Fruit fly (Drosophila melanogaster) whole organism: ENCODE results near the gene CG32276.
A peak's percentile ranks its signal among the peaks of the same experiment; 100 is the strongest.

Source experiments
- CG8478 ChIP-seq: fragments of >200 bp; optimal IDR thresholded peaks from 2 replicates; lab custom pipeline; 2018; ENCODE audit warnings: inconsistent platforms
- Dll ChIP-seq: fragments of >200 bp; optimal IDR thresholded peaks from 2 replicates; lab custom pipeline; 2017
- EcR ChIP-seq, 2 experiments: fragments of >200 bp; optimal IDR thresholded peaks; 2 replicates each; lab custom pipeline; 2017; ENCODE audit warnings: missing biosample characterization in 2 of 2, missing genetic modification characterization in 2 of 2, missing genetic modification reagents in 2 of 2
- pan ChIP-seq: fragments of >200 bp; optimal IDR thresholded peaks from 2 replicates; lab custom pipeline; 2017
- psq ChIP-seq: fragments of >200 bp; optimal IDR thresholded peaks from 2 replicates; lab custom pipeline; 2017
- usp ChIP-seq: fragments of >200 bp; optimal IDR thresholded peaks from 2 replicates; lab custom pipeline; 2017; ENCODE audit warnings: missing biosample characterization, missing genetic modification characterization, mixed read lengths

CG32276 gene

dm6 chr3L:3179474-3179873, 19.4 kb downstream of the CG32276 start:
- no peak for TF ChIP-seq usp (GFP tag; lab: Kevin White, UChicago)
- peak in 1 of 2 experiments; percentile 79 for TF ChIP-seq EcR (GFP tag; optimal IDR thresholded peaks at IDR 0.05; lab: Kevin White, UChicago)

DNA sequence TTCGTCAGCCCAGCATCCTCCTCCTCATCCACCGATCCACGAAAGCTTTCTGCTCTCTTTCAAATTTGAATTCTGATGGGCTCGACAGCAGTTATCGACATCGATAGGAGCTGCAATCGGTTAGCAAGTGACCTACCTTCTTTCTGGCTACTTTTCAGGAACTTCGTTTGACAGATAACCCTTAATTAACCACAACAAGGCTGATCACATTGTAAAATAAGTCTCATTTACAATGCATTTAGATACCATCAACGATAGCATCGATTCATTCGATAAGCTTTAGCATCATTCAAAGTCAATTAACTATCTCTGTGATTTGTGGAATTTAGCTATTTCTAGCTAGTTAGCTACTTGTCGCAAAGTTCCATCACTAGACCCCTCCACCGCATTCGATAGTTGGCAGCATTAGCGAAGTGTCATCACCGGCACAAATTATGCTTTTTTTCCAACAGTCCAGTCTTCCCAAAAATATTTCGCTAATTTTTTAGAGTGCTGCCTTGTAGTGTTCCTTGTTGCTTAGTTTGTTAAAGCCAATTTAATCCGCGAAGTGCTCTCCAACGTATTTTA, 20.2 kb downstream of the CG32276 start, which contains the start of the genes MnM and Girdin:
TSS of gene MnM (minus strand) at position 51 of the 567 bp plus-strand sequence.
TSS of gene Girdin (plus strand) at position 401 of the 567 bp plus-strand sequence.
- no peak for TF ChIP-seq pan (lab: Kevin White, UChicago)
- no peak for TF ChIP-seq psq (lab: Kevin White, UChicago)
- TF ChIP-seq usp (GFP tag; lab: Kevin White, UChicago): no peak
- no peak for TF ChIP-seq CG8478 (lab: Kevin White, UChicago)
- no peak for TF ChIP-seq EcR (GFP tag; optimal IDR thresholded peaks at IDR 0.05; lab: Kevin White, UChicago)
- no peak for TF ChIP-seq Dll (lab: Kevin White, UChicago)

DNA sequence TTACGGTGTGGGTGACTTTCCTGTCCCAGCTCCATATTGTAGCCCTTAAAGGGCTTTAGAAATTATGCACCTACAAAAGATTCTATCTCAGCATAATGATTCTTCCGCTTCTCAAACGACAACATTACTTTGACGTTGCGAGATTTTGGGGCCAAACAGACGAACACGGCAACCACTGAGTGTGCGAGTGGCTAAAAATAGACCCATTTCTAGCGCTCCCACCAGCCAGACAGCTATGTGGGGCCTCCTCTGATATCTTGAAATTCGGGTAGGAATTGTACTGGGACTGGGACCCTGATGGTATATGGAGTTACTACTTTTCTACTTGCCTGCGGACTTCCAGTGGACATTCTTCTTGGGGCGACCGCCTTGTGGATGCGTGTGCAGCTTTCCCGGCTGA, 21.0 kb downstream of the CG32276 start:
- TF ChIP-seq EcR (GFP tag; optimal IDR thresholded peaks at IDR 0.05; lab: Kevin White, UChicago): no peak
- no peak for TF ChIP-seq pan (lab: Kevin White, UChicago)
- no peak for TF ChIP-seq Dll (lab: Kevin White, UChicago)
- TF ChIP-seq usp (GFP tag; lab: Kevin White, UChicago): no peak
- no peak for TF ChIP-seq psq (lab: Kevin White, UChicago)
- no peak for TF ChIP-seq CG8478 (lab: Kevin White, UChicago)

- TF ChIP-seq pan (lab: Kevin White, UChicago) (no peak), CG8478 (lab: Kevin White, UChicago) (no peak), Dll (lab: Kevin White, UChicago) (no peak), psq (lab: Kevin White, UChicago) (no peak), EcR (GFP tag; optimal IDR thresholded peaks at IDR 0.05; lab: Kevin White, UChicago) (no peak), usp (GFP tag; lab: Kevin White, UChicago) (no peak)
Observed at dm6 chr3L:3172445-3172844, 26.4 kb downstream of the CG32276 start, which contains the start of gene CG14963. Gene CG14963 (minus strand): TSS chr3L:3172545.

DNA sequence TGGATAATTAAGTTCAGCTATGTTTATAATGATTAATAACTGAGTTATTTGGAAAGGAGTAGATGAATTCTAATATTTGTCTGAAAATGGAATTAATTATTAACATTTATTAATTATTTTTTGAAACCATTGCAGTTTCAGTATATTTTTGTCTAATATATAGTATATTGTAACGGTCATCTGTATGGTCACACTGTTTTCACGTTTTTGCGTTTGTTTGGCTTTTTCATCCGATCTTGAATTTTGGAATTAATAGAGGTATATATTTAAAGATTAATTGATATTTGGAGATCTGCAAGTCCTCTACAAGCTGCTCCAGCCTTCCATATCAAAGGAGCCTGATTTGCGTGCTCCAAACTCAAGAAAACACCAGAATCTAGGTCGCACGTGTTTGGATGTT, 29.7 kb downstream of the CG32276 start, which contains the start of the genes CG32278 and CG32281:
TSS of gene CG32278 (plus strand) at position 180 of the 400 bp plus-strand sequence.
TSS of gene CG32281 (plus strand) at position 269 of the 400 bp plus-strand sequence.
- TF ChIP-seq psq (lab: Kevin White, UChicago) (no peak), usp (GFP tag; lab: Kevin White, UChicago) (no peak), CG8478 (lab: Kevin White, UChicago) (no peak), EcR (GFP tag; optimal IDR thresholded peaks at IDR 0.05; lab: Kevin White, UChicago) (no peak), Dll (lab: Kevin White, UChicago) (no peak), pan (lab: Kevin White, UChicago) (no peak)

dm6 chr3L:3166200-3166695, 32.6 kb downstream of the CG32276 start, which contains the start of gene Asciz:
Gene Asciz (minus strand): TSS chr3L:3166250.
- no peak for TF ChIP-seq pan (lab: Kevin White, UChicago)
- TF ChIP-seq EcR (GFP tag; optimal IDR thresholded peaks at IDR 0.05; lab: Kevin White, UChicago): no peak
- no peak for TF ChIP-seq CG8478 (lab: Kevin White, UChicago)
- TF ChIP-seq psq (lab: Kevin White, UChicago): no peak
- no peak for TF ChIP-seq usp (GFP tag; lab: Kevin White, UChicago)
- no peak for TF ChIP-seq Dll (lab: Kevin White, UChicago)

DNA sequence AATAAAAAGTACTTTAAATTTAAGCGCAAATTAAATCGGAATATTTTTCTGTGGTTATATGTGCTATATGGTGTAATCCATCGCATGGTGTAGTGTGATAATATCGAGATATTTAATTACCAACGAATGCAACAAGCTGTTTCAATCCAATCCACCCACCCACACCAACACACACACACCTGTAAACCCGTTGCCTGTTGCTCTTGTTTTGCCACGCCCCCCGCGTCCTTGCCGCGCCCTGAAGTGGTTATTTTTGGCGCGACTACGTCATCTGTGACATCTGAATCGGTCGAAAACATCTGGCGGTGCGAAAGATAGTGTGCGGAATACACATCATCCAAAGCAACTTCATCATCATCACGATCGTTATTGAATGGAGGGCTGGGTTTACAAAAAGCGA, 33.4 kb downstream of the CG32276 start:
- TF ChIP-seq psq (lab: Kevin White, UChicago) (no peak), EcR (GFP tag; optimal IDR thresholded peaks at IDR 0.05; lab: Kevin White, UChicago) (no peak), CG8478 (lab: Kevin White, UChicago) (no peak), Dll (lab: Kevin White, UChicago) (no peak), usp (GFP tag; lab: Kevin White, UChicago) (no peak), pan (lab: Kevin White, UChicago) (no peak)

DNA sequence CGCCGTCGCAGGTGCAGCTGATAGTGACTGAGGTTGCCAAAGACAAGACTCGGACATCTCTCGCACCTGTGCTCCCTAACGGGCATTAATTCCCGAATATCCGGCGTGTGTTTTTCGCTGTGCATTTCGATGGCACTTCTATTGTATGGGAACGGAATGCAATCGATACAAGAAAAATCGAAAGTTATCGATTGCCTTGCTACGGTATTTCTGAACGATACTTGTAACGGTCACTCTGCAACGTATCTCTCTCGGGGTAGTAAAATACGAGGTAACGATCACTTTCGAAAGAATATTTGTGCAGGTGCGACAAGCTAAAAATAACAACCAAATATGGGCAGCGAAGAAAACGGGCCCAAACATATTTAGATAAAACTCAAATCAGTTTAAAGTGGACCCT, 33.9 kb downstream of the CG32276 start, which contains the start of gene CG32280:
TSS of gene CG32280 (plus strand) at position 231 of the 400 bp plus-strand sequence.
- TF ChIP-seq psq (lab: Kevin White, UChicago): no peak
- TF ChIP-seq usp (GFP tag; lab: Kevin White, UChicago): no peak
- no peak for TF ChIP-seq CG8478 (lab: Kevin White, UChicago)
- TF ChIP-seq pan (lab: Kevin White, UChicago): no peak
- no peak for TF ChIP-seq EcR (GFP tag; optimal IDR thresholded peaks at IDR 0.05; lab: Kevin White, UChicago)

dm6 chr3L:3162584-3162983, 36.3 kb downstream of the CG32276 start:
- TF ChIP-seq usp (GFP tag; lab: Kevin White, UChicago) (no peak), Dll (lab: Kevin White, UChicago) (no peak)

- TF ChIP-seq CG8478 (lab: Kevin White, UChicago): no peak
- no peak for TF ChIP-seq Dll (lab: Kevin White, UChicago)
- TF ChIP-seq pan (lab: Kevin White, UChicago): no peak
- no peak for TF ChIP-seq usp (GFP tag; lab: Kevin White, UChicago)
- TF ChIP-seq psq (lab: Kevin White, UChicago): no peak
- no peak for TF ChIP-seq EcR (GFP tag; optimal IDR thresholded peaks at IDR 0.05; lab: Kevin White, UChicago)
Observed at dm6 chr3L:3161968-3162367, 36.9 kb downstream of the CG32276 start, which contains the start of gene rasp. Gene rasp (plus strand): TSS chr3L:3162180.

DNA sequence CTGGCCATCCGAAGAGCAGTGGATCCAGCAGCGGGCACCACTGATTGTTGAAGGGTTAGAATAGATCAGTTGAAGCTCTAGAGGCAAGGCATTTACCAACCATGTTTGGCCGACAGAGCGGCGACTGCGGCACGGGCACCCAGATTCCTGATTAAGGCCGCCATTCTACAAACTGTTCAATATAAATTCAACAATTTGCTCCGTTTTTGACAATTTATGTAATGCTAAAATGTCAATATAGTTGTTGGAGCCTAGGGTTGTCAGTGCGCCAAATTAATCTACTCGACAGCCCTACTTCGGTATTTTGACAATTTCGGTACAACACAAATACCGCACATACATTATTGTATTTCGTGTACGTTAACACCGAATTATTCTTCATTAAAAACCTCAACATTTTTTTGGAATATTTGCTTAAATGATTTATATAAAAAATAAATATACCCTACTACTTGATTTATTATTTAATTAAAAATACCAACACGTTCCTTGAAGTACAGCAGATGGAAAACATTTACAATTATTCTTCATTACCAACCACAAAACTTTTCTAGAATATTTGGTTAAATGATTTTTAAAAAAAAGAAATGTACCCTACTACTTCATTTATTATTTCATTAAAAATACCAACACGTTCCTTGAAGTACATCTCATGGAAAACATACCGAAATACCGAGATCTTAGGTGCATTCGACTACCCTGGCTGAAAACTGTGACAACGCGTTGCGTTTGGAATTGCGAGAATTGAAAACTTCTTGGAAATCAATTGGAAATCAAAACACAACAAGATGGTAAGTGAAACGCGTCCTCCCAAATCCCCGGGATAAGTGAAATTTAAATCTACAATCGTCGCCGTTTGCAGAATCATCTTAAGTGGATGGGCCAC, 39.3 kb downstream of the CG32276 start, which contains the start of the genes ND-30 and CG15812:
TSS of gene ND-30 (minus strand) at position 270 of the 886 bp plus-strand sequence.
TSS of gene CG15812 (plus strand) at position 683 of the 886 bp plus-strand sequence.
- no peak for TF ChIP-seq CG8478 (lab: Kevin White, UChicago)
- no peak for TF ChIP-seq pan (lab: Kevin White, UChicago)
- TF ChIP-seq usp (GFP tag; lab: Kevin White, UChicago): no peak
- no peak for TF ChIP-seq Dll (lab: Kevin White, UChicago)
- no peak for TF ChIP-seq EcR (GFP tag; optimal IDR thresholded peaks at IDR 0.05; lab: Kevin White, UChicago)
- no peak for TF ChIP-seq psq (lab: Kevin White, UChicago)
